Fruit fly (Drosophila melanogaster) S2 (cell line): ENCODE results near the gene CG4297.

Experiments
- CG8478 ChIP-seq: fragments of >200 bp; optimal IDR thresholded peaks from 2 replicates; lab custom pipeline; 2018
- CTCF ChIP-seq, 2 experiments: fragments of >200 bp; optimal IDR thresholded peaks; 2 replicates each; lab custom pipeline; 2018

The CG4297 gene

DNA sequence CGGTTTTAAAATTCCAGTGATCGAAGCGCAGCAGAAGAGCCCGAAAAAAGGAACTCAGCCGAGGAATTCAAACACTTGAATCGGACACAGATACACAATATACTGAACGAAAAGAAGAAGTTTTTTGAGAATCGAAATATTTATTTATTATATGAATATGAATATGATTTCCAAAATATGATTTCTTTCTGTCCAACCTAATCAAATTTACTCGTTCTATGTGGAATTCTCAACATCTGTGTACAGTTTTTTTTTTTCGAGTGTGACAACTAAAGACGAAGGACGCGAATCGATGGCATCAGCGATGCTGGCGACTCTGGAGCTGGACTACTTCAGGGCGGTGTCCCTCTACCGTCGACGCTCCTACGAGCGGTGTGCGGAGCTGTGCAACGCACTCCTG, 48.8 kb downstream of the CG4297 start:
- TF ChIP-seq CG8478 (lab: Kevin White, UChicago) (no peak), CTCF (optimal IDR thresholded peaks at IDR 0.05; lab: Kevin White, UChicago) (no peak)

DNA sequence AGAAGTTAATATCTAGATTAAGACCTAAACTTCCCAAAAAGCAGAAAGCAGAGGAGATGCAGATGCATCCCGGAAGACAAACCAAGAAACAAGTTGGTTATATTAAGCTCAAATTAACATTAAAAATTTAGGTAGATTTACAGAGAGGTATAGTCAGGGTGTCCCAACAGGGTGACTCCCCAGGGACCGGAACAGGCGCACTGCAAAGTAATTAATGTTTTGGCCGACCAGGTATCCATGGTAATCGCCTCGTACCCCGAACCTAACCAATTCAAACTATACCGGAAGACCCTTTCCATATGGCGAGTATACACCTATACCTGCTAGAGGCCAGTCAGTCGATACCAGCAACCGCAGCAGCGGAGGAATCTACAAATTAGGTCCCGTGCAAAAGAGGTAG, 49.4 kb downstream of the CG4297 start, which contains the start of gene BBS8:
Gene BBS8 (plus strand): TSS at position 301 of the 400 bp plus-strand sequence.
- TF ChIP-seq CTCF (optimal IDR thresholded peaks at IDR 0.05; lab: Kevin White, UChicago), result no peak
- no peak for TF ChIP-seq CG8478 (lab: Kevin White, UChicago)

DNA sequence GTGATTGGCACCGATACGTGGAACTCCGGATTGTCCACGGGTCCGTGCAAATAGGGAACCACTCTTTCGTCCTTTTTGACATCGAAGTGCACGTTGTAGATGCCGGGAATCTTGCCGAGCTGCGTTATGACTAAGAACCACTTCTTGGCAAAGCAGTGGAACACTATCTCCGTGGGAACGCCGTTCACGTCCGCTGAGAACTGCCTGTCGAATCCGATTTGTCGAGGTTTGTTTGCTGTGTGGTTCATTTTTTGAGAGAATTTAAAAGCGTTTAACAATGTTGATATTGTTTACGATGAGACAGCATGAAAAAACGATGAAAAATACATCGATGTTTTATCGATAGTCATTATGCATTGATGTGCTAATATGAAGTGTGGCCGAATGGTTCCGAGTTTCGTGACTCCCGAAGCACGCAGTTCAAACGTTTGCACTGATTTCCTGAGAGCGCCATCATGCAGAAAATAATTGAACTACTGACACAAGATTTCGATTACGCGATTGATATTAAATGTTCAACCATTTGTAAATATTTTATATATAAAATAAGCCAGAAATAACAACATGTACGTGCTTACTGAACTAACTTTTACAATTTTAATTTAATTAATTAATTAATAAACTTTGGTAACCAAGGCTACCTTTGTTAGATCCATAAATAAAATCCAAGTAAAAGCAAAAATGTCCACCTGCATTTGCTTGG, 50.7 kb downstream of the CG4297 start, which contains the start of the genes CG11885 and CG13692:
Gene CG11885 (minus strand): TSS at position 332 of the 703 bp plus-strand sequence.
Gene CG13692 (plus strand): TSS at position 653 of the 703 bp plus-strand sequence.
- TF ChIP-seq CG8478 (lab: Kevin White, UChicago) (no peak), CTCF (optimal IDR thresholded peaks at IDR 0.05; lab: Kevin White, UChicago) (peak; percentile 92 to 94)

DNA sequence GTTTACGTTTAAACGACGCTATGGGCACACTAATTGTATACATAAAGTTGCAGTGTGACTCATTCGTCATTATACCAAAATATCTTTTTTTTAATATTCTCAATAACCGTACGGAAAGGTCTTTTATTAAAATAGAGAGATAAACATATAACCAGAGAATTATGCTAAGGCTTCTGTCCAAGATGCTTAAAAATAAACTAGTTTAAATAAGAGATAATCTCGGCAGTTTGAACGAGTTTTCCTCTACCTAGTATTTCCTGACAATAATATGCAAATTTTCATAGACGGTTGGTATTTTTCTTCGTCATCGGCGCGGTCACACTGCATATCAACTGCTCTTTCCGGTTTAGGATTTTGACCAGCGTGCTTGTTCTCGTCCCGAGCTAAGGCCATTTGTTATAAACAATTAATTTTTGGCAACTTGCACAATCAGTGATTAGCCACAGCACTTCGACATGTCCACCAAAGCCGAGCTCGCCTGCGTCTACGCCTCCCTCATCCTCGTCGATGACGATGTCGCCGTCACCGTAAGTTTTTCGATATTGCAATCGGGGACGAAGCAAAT, 52.3 kb downstream of the CG4297 start, which contains the start of the genes CG13690 and RpLP1:
Gene CG13690 (minus strand): TSS at position 33 of the 565 bp plus-strand sequence.
Gene RpLP1 (plus strand): TSS at position 333 of the 565 bp plus-strand sequence.
- TF ChIP-seq CG8478 (lab: Kevin White, UChicago) (no peak), CTCF (optimal IDR thresholded peaks at IDR 0.05; lab: Kevin White, UChicago) (peak in 1 of 2 experiments; percentile 9)

DNA sequence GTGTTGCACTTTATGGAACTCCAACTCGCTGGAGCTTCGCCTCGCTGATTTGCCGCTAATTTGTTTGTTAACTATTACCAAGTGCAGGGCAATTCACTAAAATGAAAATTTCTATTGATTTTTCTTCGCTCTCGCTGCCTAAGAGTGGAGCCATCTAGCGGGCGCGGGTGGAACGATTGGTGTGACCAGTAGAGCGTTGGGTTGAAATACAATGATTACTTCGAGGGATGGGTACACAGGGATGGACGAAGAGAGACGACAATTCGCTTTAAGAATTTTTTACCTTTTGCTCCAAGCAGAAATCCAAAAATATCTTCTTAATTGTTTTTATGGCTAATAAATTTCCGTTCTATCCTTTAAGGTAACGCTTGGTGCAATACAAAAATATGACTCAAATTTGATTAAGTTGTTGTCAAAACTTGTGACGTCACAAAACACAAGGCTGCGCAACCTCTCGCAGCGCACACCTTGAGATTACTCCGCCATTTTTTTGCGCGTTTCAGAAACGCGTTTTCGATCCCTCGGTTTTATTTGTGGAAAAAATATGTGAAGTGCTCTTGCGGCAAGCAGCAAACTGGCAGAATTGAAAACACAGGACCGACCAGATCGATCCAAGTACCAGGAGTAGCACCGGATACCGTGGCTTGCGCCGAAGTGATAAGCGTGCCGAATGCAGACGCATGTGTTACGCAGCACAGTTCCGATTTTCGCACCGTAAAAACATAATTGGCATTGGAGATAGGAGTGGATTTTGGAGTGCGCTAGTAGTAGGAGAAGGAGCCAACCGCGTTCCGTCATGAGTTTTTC, 57.2 kb downstream of the CG4297 start, which contains the start of the genes AP-2alpha and ebi:
Gene AP-2alpha (minus strand): TSS at position 185 of the 807 bp plus-strand sequence.
Gene ebi (plus strand): TSS at position 475 of the 807 bp plus-strand sequence.
- TF ChIP-seq CG8478 (lab: Kevin White, UChicago) (no peak), CTCF (optimal IDR thresholded peaks at IDR 0.05; lab: Kevin White, UChicago) (peak; percentile 89)

DNA sequence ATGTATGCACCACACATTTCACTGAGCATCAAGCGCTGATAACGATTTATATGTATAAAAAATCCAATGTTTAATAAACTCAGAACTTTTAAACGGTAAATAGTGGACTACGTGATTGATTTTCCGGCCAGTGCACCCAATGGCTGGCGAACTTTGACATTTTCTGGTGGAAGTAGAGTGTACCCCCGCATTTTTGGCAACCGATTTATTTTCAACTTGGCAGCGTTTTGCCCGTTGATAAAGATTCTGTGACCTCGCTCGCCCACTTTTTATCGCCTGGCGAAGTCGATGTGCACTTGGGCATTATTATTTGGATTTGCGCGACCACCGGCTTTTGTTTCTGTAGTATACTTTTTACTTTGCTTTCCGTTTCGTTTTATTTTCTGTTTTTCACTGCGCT, 58.1 kb downstream of the CG4297 start:
- no peak for TF ChIP-seq CTCF (optimal IDR thresholded peaks at IDR 0.05; lab: Kevin White, UChicago)
- TF ChIP-seq CG8478 (lab: Kevin White, UChicago), result no peak

DNA sequence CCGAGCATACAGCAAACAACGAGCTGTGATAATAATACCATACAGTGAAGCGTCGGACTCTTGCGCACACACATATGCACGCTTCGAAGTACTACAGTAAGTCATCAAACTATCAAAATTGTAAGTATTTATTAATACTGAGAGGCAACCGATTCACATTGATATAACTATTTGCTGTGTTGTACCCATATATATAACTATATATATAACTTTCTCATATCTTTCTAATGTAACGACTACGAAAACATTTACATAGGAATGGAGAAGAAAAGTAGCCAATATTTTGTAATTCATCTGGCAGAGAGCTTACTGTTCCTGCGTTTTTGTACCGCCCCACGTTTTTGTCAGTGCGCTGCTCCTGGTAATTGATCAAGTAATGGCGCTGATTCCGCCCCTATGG, 59.1 kb downstream of the CG4297 start:
- TF ChIP-seq CTCF (optimal IDR thresholded peaks at IDR 0.05; lab: Kevin White, UChicago) (no peak), CG8478 (lab: Kevin White, UChicago) (no peak)
